Worm (Caenorhabditis elegans): ENCODE results near the gene dct-6.

Gene dct-6

DNA sequence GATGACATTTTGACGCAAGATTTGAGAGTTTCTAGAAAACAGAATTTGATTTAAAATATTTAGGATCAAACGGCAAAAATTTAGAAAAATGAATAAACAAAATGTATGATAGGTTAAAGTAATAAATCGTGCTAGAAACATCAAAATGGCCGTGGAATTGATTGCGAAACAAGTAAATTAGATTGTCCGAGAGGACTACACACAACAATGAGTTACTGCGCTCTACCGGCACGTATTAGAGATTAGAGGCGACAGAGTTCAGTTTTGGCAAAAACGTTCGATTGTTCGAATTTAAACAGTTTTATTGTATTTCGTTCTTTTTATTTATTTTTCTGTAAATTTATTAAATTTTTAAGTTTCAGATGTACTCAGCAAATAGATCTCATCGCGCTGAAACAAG, 40.5 kb upstream of the dct-6 start, which contains the start of the genes dnc-2 and bcl-7 (continued):
- TF ChIP-seq ztf-11 (tag; optimal IDR thresholded peaks at IDR 0.05) (no peak), isw-1 (GFP tag; IDR thresholded peaks at IDR 0.05) (no peak; the same call in 1 of the 2 replicates), lin-39 (tag; optimal IDR thresholded peaks at IDR 0.05) (no peak), dpl-1 (GFP tag; optimal IDR thresholded peaks at IDR 0.05) (peak; percentile 29 to 71 (median 53)), snpc-4 (tag; optimal IDR thresholded peaks at IDR 0.05) (no peak), zip-4 (GFP tag; optimal IDR thresholded peaks at IDR 0.05) (peak; percentile 76), lin-13 (GFP tag; optimal IDR thresholded peaks at IDR 0.05) (peak; percentile 8), egl-13 (tag; optimal IDR thresholded peaks at IDR 0.05) (no peak), grh-1 (GFP tag; IDR thresholded peaks at IDR 0.05) (no peak), fos-1 (tag; optimal IDR thresholded peaks at IDR 0.05) (peak; percentile 31), dsc-1 (tag; optimal IDR thresholded peaks at IDR 0.05) (peak; percentile 60), lsy-2 (tag; optimal IDR thresholded peaks at IDR 0.05) (peak; percentile 56 to 78), nhr-237 (tag; optimal IDR thresholded peaks at IDR 0.05) (no peak), nhr-28 (tag; optimal IDR thresholded peaks at IDR 0.05) (no peak), efl-3 (GFP tag; optimal IDR thresholded peaks at IDR 0.05) (no peak), mab-9 (GFP tag; IDR thresholded peaks at IDR 0.05) (no peak), lin-15B (tag; optimal IDR thresholded peaks at IDR 0.05) (peak; percentile 58), C16A3.4 (tag; optimal IDR thresholded peaks at IDR 0.05) (peak; percentile 29), nhr-71 (tag; optimal IDR thresholded peaks at IDR 0.05) (peak; percentile 69), nhr-19 (GFP tag; conservative IDR thresholded peaks at IDR 0.05) (peak; percentile 51), ama-1 (optimal IDR thresholded peaks at IDR 0.05) (no peak), nhr-84 (tag; optimal IDR thresholded peaks at IDR 0.05) (no peak), jun-1 (tag; optimal IDR thresholded peaks at IDR 0.05) (peak; percentile 16), aha-1 (tag; optimal IDR thresholded peaks at IDR 0.05) (no peak), skn-1 (tag; optimal IDR thresholded peaks at IDR 0.05) (peak; percentile 62), pag-3 (tag; optimal IDR thresholded peaks at IDR 0.05; ENCODE audit: borderline replicate concordance, insufficient read depth) (no peak), C34B4.2 (tag; optimal IDR thresholded peaks at IDR 0.05) (no peak), mdl-1 (tag; optimal IDR thresholded peaks at IDR 0.05) (peak in 1 of 2 experiments; percentile 21), swsn-7 (tag; optimal IDR thresholded peaks at IDR 0.05) (peak; percentile 63), hlh-4 (tag; optimal IDR thresholded peaks at IDR 0.05) (no peak), nhr-47 (tag; optimal IDR thresholded peaks at IDR 0.05) (peak; percentile 72), ceh-82 (tag; optimal IDR thresholded peaks at IDR 0.05) (peak in 2 of 3 experiments; percentile 37 to 49), elt-2 (tag; optimal IDR thresholded peaks at IDR 0.05) (peak; percentile 16), nhr-20 (tag; optimal IDR thresholded peaks at IDR 0.05) (peak; percentile 65), sptf-1 (tag; optimal IDR thresholded peaks at IDR 0.05) (no peak), C04F5.9 (tag; optimal IDR thresholded peaks at IDR 0.05) (peak; percentile 2), efl-1 (optimal IDR thresholded peaks at IDR 0.05) (peak; percentile 70 to 79), efl-1 (GFP tag; optimal IDR thresholded peaks at IDR 0.05 in 1 of 2) (peak; percentile 66 to 92), pax-3 (tag; optimal IDR thresholded peaks at IDR 0.05) (no peak), ceh-90 (tag; optimal IDR thresholded peaks at IDR 0.05) (no peak)

DNA sequence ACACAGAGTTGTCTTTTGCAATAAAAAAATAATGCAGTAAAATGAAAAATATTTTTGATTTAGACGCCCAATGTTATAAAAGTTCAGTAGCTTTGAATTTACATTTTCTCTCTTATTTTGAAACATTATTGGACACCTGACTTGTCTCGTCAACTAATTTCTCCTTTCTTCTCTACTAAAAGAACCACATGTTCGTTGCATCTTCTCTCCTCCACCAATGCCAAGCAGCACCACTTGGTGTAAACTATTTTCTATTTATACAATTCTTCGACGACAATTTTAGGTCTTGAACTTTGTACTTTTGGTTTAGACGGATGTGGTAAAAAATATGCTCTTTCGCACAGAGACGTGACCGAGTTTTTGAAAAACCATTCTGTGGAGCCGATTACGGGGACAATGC, 35.6 kb upstream of the dct-6 start:
- TF ChIP-seq nhr-71 (tag; optimal IDR thresholded peaks at IDR 0.05) (peak; percentile 62), fkh-10 (GFP tag; optimal IDR thresholded peaks at IDR 0.05) (no peak), dsc-1 (tag; optimal IDR thresholded peaks at IDR 0.05) (peak; percentile 49), aha-1 (tag; optimal IDR thresholded peaks at IDR 0.05) (no peak), mef-2 (tag; optimal IDR thresholded peaks at IDR 0.05) (peak; percentile 4), nhr-19 (GFP tag; conservative IDR thresholded peaks at IDR 0.05) (peak; percentile 27), F16B12.6 (tag; optimal IDR thresholded peaks at IDR 0.05) (no peak), nhr-20 (tag; optimal IDR thresholded peaks at IDR 0.05) (peak; percentile 49), rnt-1 (tag; optimal IDR thresholded peaks at IDR 0.05) (peak; percentile 50), lsy-2 (tag; optimal IDR thresholded peaks at IDR 0.05) (peak in 1 of 2 experiments; percentile 34), lin-14 (GFP tag; optimal IDR thresholded peaks at IDR 0.05) (peak; percentile 57), nhr-85 (tag) (peak; percentile 26), dpl-1 (GFP tag; optimal IDR thresholded peaks at IDR 0.05) (no peak)

All from whole organism, L1 larva.